Worm (Caenorhabditis elegans): ENCODE measurements around the gene srx-65.

Gene srx-65

DNA sequence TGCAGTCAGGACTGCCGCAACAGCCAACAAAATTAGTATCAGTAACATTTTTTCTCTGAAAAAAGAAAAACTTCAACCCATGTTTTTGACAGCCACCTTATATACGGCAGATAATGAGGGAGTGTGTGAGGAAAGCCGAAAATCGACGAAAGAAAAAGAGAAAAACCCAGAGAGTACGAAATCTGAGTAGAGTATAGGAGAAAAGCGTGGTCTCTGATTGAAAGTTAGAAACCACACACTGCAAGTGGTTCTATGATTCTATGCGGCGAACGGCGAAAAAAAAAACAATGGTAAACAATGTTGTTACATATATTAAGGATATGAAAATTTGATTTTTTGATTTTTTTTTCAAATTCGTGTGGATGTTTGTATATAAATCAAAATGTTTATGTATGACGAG lies 46.0 kb downstream of the srx-65 start, which contains the start of gene cyp-34A8:
TSS of gene cyp-34A8 (minus strand) at position 62 of the 400 bp plus-strand sequence.
- no peak for TF ChIP-seq mab-5 (tag; optimal IDR thresholded peaks at IDR 0.05)
- TF ChIP-seq sem-2 (GFP tag; optimal IDR thresholded peaks at IDR 0.05), result no peak
- no peak for TF ChIP-seq unc-120 (tag; optimal IDR thresholded peaks at IDR 0.05; ENCODE audit: poor library complexity, severe bottlenecking)
- no peak for TF ChIP-seq ztf-11 (tag; optimal IDR thresholded peaks at IDR 0.05)
- TF ChIP-seq cnd-1 (tag; optimal IDR thresholded peaks at IDR 0.05), result no peak
- TF ChIP-seq tbx-8 (GFP tag; optimal IDR thresholded peaks at IDR 0.05), result no peak
- TF ChIP-seq M03D4.4 (tag; optimal IDR thresholded peaks at IDR 0.05), result no peak
- TF ChIP-seq ceh-83 (GFP tag; optimal IDR thresholded peaks at IDR 0.05), result no peak
- no peak for TF ChIP-seq blmp-1 (tag; optimal IDR thresholded peaks at IDR 0.05)
- TF ChIP-seq bed-3 (GFP tag; optimal IDR thresholded peaks at IDR 0.05), result no peak
- TF ChIP-seq nhr-237 (tag; optimal IDR thresholded peaks at IDR 0.05), result no peak
- no peak for TF ChIP-seq pha-4 (tag; optimal IDR thresholded peaks at IDR 0.05)
- TF ChIP-seq ces-1 (GFP tag; optimal IDR thresholded peaks at IDR 0.05), result no peak
- no peak for TF ChIP-seq nhr-12 (tag; optimal IDR thresholded peaks at IDR 0.05)
- no peak for TF ChIP-seq snpc-4 (tag; optimal IDR thresholded peaks at IDR 0.05)
- TF ChIP-seq nhr-2 (tag; optimal IDR thresholded peaks at IDR 0.05), result no peak

DNA sequence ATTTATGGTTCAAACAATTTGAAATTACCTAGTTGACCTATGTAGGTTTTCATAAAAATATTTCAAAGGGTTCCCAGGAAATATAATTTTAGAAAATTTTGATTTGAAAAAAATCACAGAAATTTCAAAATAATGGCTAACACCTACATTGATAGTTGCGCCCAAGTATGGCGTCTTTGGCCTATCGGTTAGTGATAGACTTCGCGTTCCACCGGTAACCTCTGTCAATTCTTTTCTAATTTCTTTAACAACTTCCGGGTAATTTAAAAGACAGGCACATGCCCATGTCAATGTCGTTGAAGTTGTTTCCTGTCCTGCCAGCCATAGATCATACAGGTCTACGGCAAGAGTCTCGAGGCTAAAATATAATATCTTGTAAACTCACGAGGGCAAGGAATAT lies 47.2 kb downstream of the srx-65 start:
- TF ChIP-seq cnd-1 (tag; optimal IDR thresholded peaks at IDR 0.05) (no peak), nhr-2 (tag; optimal IDR thresholded peaks at IDR 0.05) (no peak)

DNA sequence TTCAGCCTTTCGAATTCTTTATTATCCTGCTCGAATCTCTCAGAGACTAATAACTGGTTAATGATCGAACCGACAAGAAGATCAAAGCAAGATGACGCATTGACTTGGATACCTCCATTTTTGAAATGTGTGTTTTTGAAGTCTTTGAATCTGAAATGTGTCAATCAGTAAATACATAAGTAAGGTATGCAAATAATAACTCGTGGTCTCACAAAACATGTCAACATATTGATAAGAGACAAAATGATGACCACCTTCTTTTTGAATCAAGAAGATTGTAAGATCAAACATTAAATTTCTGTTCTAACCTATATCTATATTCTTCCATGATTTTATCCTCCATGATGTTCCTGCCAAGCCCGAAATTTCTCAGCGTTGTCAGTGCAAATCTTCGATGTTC lies 47.9 kb downstream of the srx-65 start:
- TF ChIP-seq ceh-83 (GFP tag; optimal IDR thresholded peaks at IDR 0.05) (no peak), M03D4.4 (tag; optimal IDR thresholded peaks at IDR 0.05) (no peak), tbx-8 (GFP tag; optimal IDR thresholded peaks at IDR 0.05) (no peak), lin-13 (tag; optimal IDR thresholded peaks at IDR 0.05) (no peak), mep-1 (tag; optimal IDR thresholded peaks at IDR 0.05) (no peak), lsy-2 (tag; optimal IDR thresholded peaks at IDR 0.05) (no peak), nhr-12 (tag; optimal IDR thresholded peaks at IDR 0.05) (no peak), nhr-237 (tag; optimal IDR thresholded peaks at IDR 0.05) (no peak), zip-8 (tag; optimal IDR thresholded peaks at IDR 0.05) (no peak), snpc-4 (tag; optimal IDR thresholded peaks at IDR 0.05) (no peak)

DNA sequence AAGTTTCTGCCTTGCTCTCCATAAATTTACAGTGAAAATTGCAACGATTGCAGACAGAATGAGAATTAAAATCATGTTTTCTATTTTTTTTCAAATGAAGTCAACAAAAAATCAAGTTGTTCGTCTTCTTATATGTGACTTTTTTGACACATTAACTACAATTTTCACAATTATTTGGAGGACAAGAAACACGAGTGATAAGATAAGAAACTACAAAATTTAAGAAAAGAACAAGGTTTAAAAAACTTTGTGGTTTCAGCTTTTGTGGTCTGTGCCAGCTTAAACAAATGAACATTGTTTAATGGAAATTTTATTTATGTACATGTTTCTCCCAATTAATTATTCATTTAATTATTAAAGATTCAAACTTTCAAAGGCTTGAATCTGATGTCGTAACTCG lies 48.7 kb downstream of the srx-65 start, which contains the start of gene cyp-34A9:
TSS of gene cyp-34A9 (minus strand) at position 131 of the 400 bp plus-strand sequence.
- no peak for TF ChIP-seq sem-2 (GFP tag; optimal IDR thresholded peaks at IDR 0.05)
- TF ChIP-seq ceh-43 (GFP tag; optimal IDR thresholded peaks at IDR 0.05), result no peak
- no peak for TF ChIP-seq hlh-1 (tag; optimal IDR thresholded peaks at IDR 0.05)
- TF ChIP-seq tbx-8 (GFP tag; optimal IDR thresholded peaks at IDR 0.05), result no peak
- TF ChIP-seq blmp-1 (tag; optimal IDR thresholded peaks at IDR 0.05), result no peak
- TF ChIP-seq ces-1 (GFP tag; optimal IDR thresholded peaks at IDR 0.05), result no peak
- no peak for TF ChIP-seq zip-8 (tag; optimal IDR thresholded peaks at IDR 0.05)
- no peak for TF ChIP-seq flh-1 (GFP tag; optimal IDR thresholded peaks at IDR 0.05)
